Worm (Caenorhabditis elegans) whole organism, L1 larva: ENCODE data around the gene F44E7.7.
A peak's percentile ranks its signal among the peaks of the same experiment; 100 is the strongest.

Experiments used
- C04F5.9 ChIP-seq: sonication (generic microtip); optimal IDR thresholded peaks from 2 replicates; lab custom pipeline; 2016; ENCODE audit warnings: missing genetic modification characterization, missing compliant biosample characterization
- C34B4.2 ChIP-seq: sonication (generic microtip); optimal IDR thresholded peaks from 2 replicates; lab custom pipeline; 2017; ENCODE audit warnings: mild to moderate bottlenecking, missing genetic modification characterization, missing compliant biosample characterization
- F16B12.6 ChIP-seq: fragments of 150-350 bp; optimal IDR thresholded peaks from 2 replicates; lab custom pipeline; 2014; ENCODE audit warnings: missing biosample characterization, missing genetic modification characterization
- Y116A8C.19 ChIP-seq: sonication (generic microtip); optimal IDR thresholded peaks from 2 replicates; lab custom pipeline; 2016; ENCODE audit warnings: missing compliant biosample characterization, missing genetic modification characterization, borderline replicate concordance
- aly-2 ChIP-seq: fragments of 150-350 bp; optimal IDR thresholded peaks from 2 replicates; lab custom pipeline; 2014; ENCODE audit warnings: missing biosample characterization, missing genetic modification characterization
- blmp-1 ChIP-seq: fragments of 150-350 bp; optimal IDR thresholded peaks from 2 replicates; lab custom pipeline; 2014; ENCODE audit warnings: missing biosample characterization, missing genetic modification characterization
- ceh-88 ChIP-seq: fragments of 200-800 bp; sonication (Bioruptor generic); IDR thresholded peaks from 2 replicates; pipeline ENCODE4 v1.3.6; 2022; ENCODE audit warnings: missing genetic modification characterization, missing compliant biosample characterization
- ceh-90 ChIP-seq: sonication (generic microtip); optimal IDR thresholded peaks from 2 replicates; lab custom pipeline; 2016; ENCODE audit warnings: missing genetic modification characterization, missing compliant biosample characterization
- ces-1 ChIP-seq: fragments of 150-350 bp; optimal IDR thresholded peaks from 2 replicates; lab custom pipeline; 2014; ENCODE audit warnings: missing biosample characterization, missing genetic modification reagents, missing genetic modification characterization
- efl-1 ChIP-seq, 4 experiments: fragments of 150-350 bp; optimal IDR thresholded peaks in 3 of 4; peaks in 1 of 4; 1 replicate in 1 of 4; 2 replicates in 3 of 4; lab custom pipeline; 2014; ENCODE audit warnings: missing biosample characterization in 2 of 4, missing genetic modification characterization in 2 of 4, missing genetic modification reagents in 2 of 4
- elt-2 ChIP-seq: sonication (generic microtip); optimal IDR thresholded peaks from 2 replicates; lab custom pipeline; 2016; ENCODE audit warnings: missing genetic modification characterization, mild to moderate bottlenecking, inconsistent platforms, missing compliant biosample characterization, missing genetic modification reagents
- elt-3 ChIP-seq, 6 experiments: fragments of 150-350 bp in 1 of 6; sonication (generic microtip); optimal IDR thresholded peaks; 2 replicates each; lab custom pipeline; 2017 to 2018; ENCODE audit warnings: missing biosample characterization in 6 of 6, missing genetic modification characterization in 6 of 6, inconsistent platforms in 1 of 6
- ets-5 ChIP-seq: fragments of 200-800 bp; sonication (Bioruptor generic); IDR thresholded peaks from 2 replicates; pipeline ENCODE4 v1.3.6; 2022; ENCODE audit warnings: missing genetic modification characterization, missing compliant biosample characterization
- fkh-10 ChIP-seq: sonication (generic microtip); optimal IDR thresholded peaks from 2 replicates; lab custom pipeline; 2017; ENCODE audit warnings: missing biosample characterization, missing genetic modification reagents, missing genetic modification characterization
- fkh-4 ChIP-seq: sonication (generic microtip); optimal IDR thresholded peaks from 2 replicates; lab custom pipeline; 2016; ENCODE audit warnings: missing compliant biosample characterization, missing genetic modification characterization, borderline replicate concordance
- fkh-8 ChIP-seq: sonication (generic microtip); optimal IDR thresholded peaks from 2 replicates; lab custom pipeline; 2016; ENCODE audit warnings: mild to moderate bottlenecking, missing genetic modification characterization, missing compliant biosample characterization
- grh-1 ChIP-seq: fragments of 200-800 bp; sonication (Bioruptor generic); IDR thresholded peaks from 2 replicates; pipeline ENCODE4 v1.3.6; 2022; ENCODE audit warnings: missing genetic modification reagents, missing genetic modification characterization, missing compliant biosample characterization
- hlh-17 ChIP-seq: fragments of 200-800 bp; sonication (Bioruptor generic); optimal IDR thresholded peaks from 2 replicates; lab custom pipeline; 2018; ENCODE audit warnings: missing genetic modification characterization, mild to moderate bottlenecking, missing compliant biosample characterization, moderate library complexity, borderline replicate concordance
- hlh-4 ChIP-seq: sonication (generic microtip); optimal IDR thresholded peaks from 2 replicates; lab custom pipeline; 2016; ENCODE audit warnings: mild to moderate bottlenecking, missing genetic modification characterization, missing compliant biosample characterization
- irx-1 ChIP-seq: sonication (generic microtip); optimal IDR thresholded peaks from 2 replicates; lab custom pipeline; 2016; ENCODE audit warnings: missing genetic modification characterization, missing compliant biosample characterization
- jun-1 ChIP-seq: fragments of 150-350 bp; optimal IDR thresholded peaks from 2 replicates; lab custom pipeline; 2014; ENCODE audit warnings: missing biosample characterization, missing genetic modification reagents, missing genetic modification characterization
- lin-13 ChIP-seq: fragments of 150-350 bp; optimal IDR thresholded peaks from 2 replicates; lab custom pipeline; 2014; ENCODE audit warnings: missing biosample characterization, missing genetic modification reagents, missing genetic modification characterization
- lin-14 ChIP-seq: fragments of 200-800 bp; sonication (Bioruptor generic); optimal IDR thresholded peaks from 2 replicates; lab custom pipeline; 2018; ENCODE audit warnings: mild to moderate bottlenecking, missing genetic modification characterization, moderate library complexity, missing compliant biosample characterization
- lin-39 ChIP-seq: fragments of 150-350 bp; optimal IDR thresholded peaks from 2 replicates; lab custom pipeline; 2014; ENCODE audit warnings: missing biosample characterization, missing genetic modification reagents, missing genetic modification characterization
- lir-3 ChIP-seq: sonication (generic microtip); optimal IDR thresholded peaks from 2 replicates; lab custom pipeline; 2016; ENCODE audit warnings: mild to moderate bottlenecking, missing genetic modification characterization, moderate library complexity, missing compliant biosample characterization; ENCODE audit not compliant: poor library complexity
- lsy-2 ChIP-seq, 2 experiments: fragments of 150-350 bp; optimal IDR thresholded peaks; 2 replicates each; lab custom pipeline; 2014; ENCODE audit warnings: missing biosample characterization in 2 of 2, missing genetic modification characterization in 2 of 2
- mab-9 ChIP-seq: fragments of 200-800 bp; sonication (Bioruptor generic); IDR thresholded peaks from 2 replicates; pipeline ENCODE4 v1.3.6; 2022; ENCODE audit warnings: missing genetic modification reagents, missing genetic modification characterization, missing compliant biosample characterization
- mdl-1 ChIP-seq, 2 experiments: fragments of 150-350 bp; optimal IDR thresholded peaks; 2 replicates each; lab custom pipeline; 2014 to 2017; ENCODE audit warnings: missing biosample characterization in 2 of 2, missing genetic modification characterization in 2 of 2, inconsistent platforms in 1 of 2
- mep-1 ChIP-seq: fragments of 150-350 bp; optimal IDR thresholded peaks from 2 replicates; lab custom pipeline; 2014; ENCODE audit warnings: missing biosample characterization, missing genetic modification characterization
- nhr-11 ChIP-seq: fragments of 150-350 bp; optimal IDR thresholded peaks from 2 replicates; lab custom pipeline; 2014; ENCODE audit warnings: missing biosample characterization, missing genetic modification characterization
- nhr-12 ChIP-seq: sonication (generic microtip); optimal IDR thresholded peaks from 2 replicates; lab custom pipeline; 2017; ENCODE audit warnings: missing biosample characterization, missing genetic modification characterization
- nhr-19 ChIP-seq: fragments of 200-800 bp; sonication (Bioruptor generic); conservative IDR thresholded peaks from 2 replicates; pipeline ENCODE4 v1.3.6; 2022; ENCODE audit warnings: missing genetic modification characterization, missing compliant biosample characterization
- nhr-20 ChIP-seq: sonication (generic microtip); optimal IDR thresholded peaks from 2 replicates; lab custom pipeline; 2016; ENCODE audit warnings: mild to moderate bottlenecking, missing genetic modification characterization, missing compliant biosample characterization
- nhr-28 ChIP-seq: fragments of 150-350 bp; optimal IDR thresholded peaks from 2 replicates; lab custom pipeline; 2014; ENCODE audit warnings: missing biosample characterization, missing genetic modification characterization
- nhr-71 ChIP-seq: sonication (generic microtip); optimal IDR thresholded peaks from 2 replicates; lab custom pipeline; 2016; ENCODE audit warnings: mild to moderate bottlenecking, missing genetic modification characterization, moderate library complexity, missing compliant biosample characterization
- nhr-77 ChIP-seq: fragments of 150-350 bp; optimal IDR thresholded peaks from 2 replicates; lab custom pipeline; 2014; ENCODE audit warnings: missing biosample characterization, missing genetic modification characterization
- nhr-85 ChIP-seq: sonication (generic microtip); peaks from one replicate; lab custom pipeline; 2016; ENCODE audit warnings: missing genetic modification characterization, inconsistent platforms, missing compliant biosample characterization
- pax-3 ChIP-seq: fragments of 200-800 bp; sonication (Bioruptor generic); optimal IDR thresholded peaks from 2 replicates; lab custom pipeline; 2018; ENCODE audit warnings: mild to moderate bottlenecking, missing genetic modification characterization, moderate library complexity, missing compliant biosample characterization
- pqm-1 ChIP-seq: sonication (generic microtip); optimal IDR thresholded peaks from 3 replicates; lab custom pipeline; 2017; ENCODE audit warnings: missing biosample characterization, missing genetic modification characterization
- snpc-4 ChIP-seq: fragments of 150-350 bp; optimal IDR thresholded peaks from 2 replicates; lab custom pipeline; 2014; ENCODE audit warnings: missing biosample characterization, missing genetic modification characterization
- sox-4 ChIP-seq: sonication (generic microtip); optimal IDR thresholded peaks from 2 replicates; lab custom pipeline; 2016; ENCODE audit warnings: missing genetic modification characterization, missing compliant biosample characterization
- sup-37 ChIP-seq: fragments of 200-800 bp; sonication (Bioruptor generic); optimal IDR thresholded peaks from 2 replicates; lab custom pipeline; 2018; ENCODE audit warnings: mild to moderate bottlenecking, missing genetic modification characterization, missing compliant biosample characterization
- unc-30 ChIP-seq: sonication (generic microtip); optimal IDR thresholded peaks from 2 replicates; lab custom pipeline; 2017; ENCODE audit warnings: missing biosample characterization, missing genetic modification characterization
- unc-98 ChIP-seq: fragments of 200-800 bp; sonication (Bioruptor generic); IDR thresholded peaks from 2 replicates; pipeline ENCODE4 v1.3.6; 2022; ENCODE audit warnings: missing genetic modification characterization, missing compliant biosample characterization
- vab-15 ChIP-seq: sonication (generic microtip); optimal IDR thresholded peaks from 2 replicates; lab custom pipeline; 2017; ENCODE audit warnings: missing genotype, mild to moderate bottlenecking, missing genetic modification characterization, missing compliant biosample characterization
- zag-1 ChIP-seq: fragments of 150-350 bp; optimal IDR thresholded peaks from 2 replicates; lab custom pipeline; 2014; ENCODE audit warnings: missing biosample characterization, missing genetic modification characterization
- zip-4 ChIP-seq: fragments of 200-800 bp; sonication (Bioruptor generic); optimal IDR thresholded peaks from 2 replicates; lab custom pipeline; 2018; ENCODE audit warnings: mild to moderate bottlenecking, missing genetic modification characterization, moderate library complexity, missing compliant biosample characterization
- ztf-4 ChIP-seq: fragments of 150-350 bp; optimal IDR thresholded peaks from 2 replicates; lab custom pipeline; 2014; ENCODE audit warnings: missing biosample characterization, missing genetic modification characterization

Gene F44E7.7

ce11 chrV:5771627-5772026 is 13.6 kb downstream of the F44E7.7 start, which contains the start of gene F44E7.3:
TSS of gene F44E7.3 (plus strand) at chrV:5771945.
- no peak for TF ChIP-seq snpc-4 (tag; lab: Kevin White, UChicago)
- no peak for TF ChIP-seq lir-3 (tag; lab: Kevin White, UChicago)
- no peak for TF ChIP-seq ets-5 (GFP tag; lab: Robert Waterston, UW)
- TF ChIP-seq fkh-10 (GFP tag; lab: Kevin White, UChicago): no peak
- TF ChIP-seq ceh-90 (tag; lab: Kevin White, UChicago): no peak
- no peak for TF ChIP-seq nhr-12 (tag; lab: Kevin White, UChicago)
- TF ChIP-seq unc-98 (GFP tag; lab: Robert Waterston, UW): no peak
- TF ChIP-seq sup-37 (GFP tag; lab: Kevin White, UChicago): no peak
- TF ChIP-seq zag-1: no peak
- no peak for TF ChIP-seq C34B4.2
- no peak for TF ChIP-seq efl-1 (optimal IDR thresholded peaks at IDR 0.05; lab: Kevin White, UChicago)
- TF ChIP-seq efl-1 (GFP tag; optimal IDR thresholded peaks at IDR 0.05 in 1 of 2; lab: Kevin White, UChicago): no peak
- TF ChIP-seq irx-1 (tag; lab: Kevin White, UChicago): no peak
- no peak for TF ChIP-seq hlh-4 (tag; lab: Kevin White, UChicago)
- no peak for TF ChIP-seq nhr-11 (tag; lab: Kevin White, UChicago)
- no peak for TF ChIP-seq unc-30 (tag; lab: Kevin White, UChicago)
- no peak for TF ChIP-seq C04F5.9 (tag; lab: Kevin White, UChicago)
- no peak for TF ChIP-seq elt-2

DNA sequence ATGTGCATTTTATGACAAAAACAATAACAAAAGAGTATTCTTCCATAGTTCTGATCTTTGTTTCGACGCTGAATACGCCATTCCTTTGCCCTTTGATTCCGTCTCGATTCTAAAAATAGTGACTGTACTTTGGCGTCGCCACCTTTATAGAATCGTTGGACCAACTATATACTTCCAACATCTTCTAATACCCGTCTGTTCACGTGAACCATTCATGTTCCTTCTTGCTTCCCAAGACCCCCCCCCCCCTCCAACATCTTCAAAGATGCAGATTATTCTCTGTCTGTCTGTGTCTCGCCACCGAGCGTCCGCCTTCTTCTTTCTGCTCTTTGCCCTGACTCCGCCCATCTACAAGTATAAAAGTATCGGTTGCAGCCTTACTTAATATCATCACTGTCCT is 15.3 kb downstream of the F44E7.7 start:
- TF ChIP-seq blmp-1 (tag; lab: Kevin White, UChicago) (no peak), ces-1 (no peak), vab-15 (tag; lab: Kevin White, UChicago) (no peak), jun-1 (tag; lab: Kevin White, UChicago) (no peak), nhr-28 (tag; lab: Kevin White, UChicago) (no peak), aly-2 (no peak), lin-14 (GFP tag; lab: Kevin White, UChicago) (peak; percentile 25), lin-39 (tag; lab: Kevin White, UChicago) (no peak), ztf-4 (tag; lab: Kevin White, UChicago) (no peak), nhr-85 (peak; percentile 74), nhr-77 (no peak), elt-3 (tag; optimal IDR thresholded peaks at IDR 0.05; lab: Kevin White, UChicago) (no peak), zag-1 (no peak), lir-3 (tag; lab: Kevin White, UChicago) (no peak), nhr-19 (GFP tag; lab: Robert Waterston, UW) (peak; percentile 49)
- TF ChIP-seq, all 84 proteins: peak for 3

DNA sequence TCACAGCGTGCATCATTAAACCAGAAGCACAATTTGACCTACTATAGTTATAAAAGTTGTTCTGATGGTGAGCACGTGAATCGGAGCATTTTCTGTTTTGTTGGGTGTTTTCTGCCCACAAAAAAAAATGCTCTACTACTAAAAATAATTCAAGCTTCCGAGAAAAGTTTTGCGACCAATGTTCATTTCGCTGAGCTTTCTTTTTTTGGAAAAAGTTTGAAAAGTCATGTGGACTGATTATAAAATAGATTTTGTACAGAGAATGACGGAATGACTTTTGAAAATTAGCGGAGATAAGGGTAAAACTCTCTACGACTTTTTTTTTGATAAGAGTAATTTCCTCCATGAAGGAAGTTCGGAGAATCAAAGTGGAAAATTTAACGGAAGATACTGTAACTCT is 15.8 kb downstream of the F44E7.7 start:
- TF ChIP-seq lin-14 (GFP tag; lab: Kevin White, UChicago) (peak; percentile 23), pqm-1 (no peak), fkh-8 (peak; percentile 67), aly-2 (no peak), unc-30 (tag; lab: Kevin White, UChicago) (no peak), fkh-4 (no peak), F16B12.6 (no peak), lsy-2 (tag; optimal IDR thresholded peaks at IDR 0.05; lab: Kevin White, UChicago) (no peak), mab-9 (GFP tag; lab: Robert Waterston, UW) (no peak), nhr-11 (tag; lab: Kevin White, UChicago) (no peak), blmp-1 (tag; lab: Kevin White, UChicago) (no peak), mep-1 (tag; lab: Kevin White, UChicago) (no peak), ztf-4 (tag; lab: Kevin White, UChicago) (no peak), mdl-1 (tag; optimal IDR thresholded peaks at IDR 0.05; lab: Kevin White, UChicago) (no peak), pax-3 (tag; lab: Kevin White, UChicago) (no peak), Y116A8C.19 (tag; lab: Kevin White, UChicago) (no peak), C04F5.9 (tag; lab: Kevin White, UChicago) (no peak), ceh-90 (tag; lab: Kevin White, UChicago) (no peak), nhr-20 (no peak), elt-2 (peak; percentile 76), nhr-71 (tag; lab: Kevin White, UChicago) (peak; percentile 58), sox-4 (peak; percentile 57), vab-15 (tag; lab: Kevin White, UChicago) (no peak), nhr-19 (GFP tag; lab: Robert Waterston, UW) (0 out of 2 replicates have a peak, but pooled peaks have one; percentile 3), ceh-88 (GFP tag; lab: Robert Waterston, UW) (no peak), hlh-17 (GFP tag; lab: Kevin White, UChicago) (no peak), lin-13 (GFP tag; lab: Kevin White, UChicago) (no peak), jun-1 (tag; lab: Kevin White, UChicago) (no peak), zip-4 (GFP tag; lab: Kevin White, UChicago) (no peak), ces-1 (no peak), grh-1 (GFP tag; lab: Robert Waterston, UW) (no peak)
